Fruit fly (Drosophila melanogaster): ENCODE results near the gene mtTFB1.

mtTFB1 gene

dm6 chr3L:11696294-11697116, 12.3 kb upstream of the mtTFB1 start, which contains the start of gene Dph1:
TSS of gene Dph1 (minus strand) at chr3L:11696963.
- TF ChIP-seq Myc (optimal IDR thresholded peaks at IDR 0.05) (no peak), ttk (optimal IDR thresholded peaks at IDR 0.05) (no peak), Sin3A (optimal IDR thresholded peaks at IDR 0.05) (no peak), insv (optimal IDR thresholded peaks at IDR 0.05) (no peak), psq (optimal IDR thresholded peaks at IDR 0.05) (no peak), h (optimal IDR thresholded peaks at IDR 0.05) (no peak)

- TF ChIP-seq ttk (optimal IDR thresholded peaks at IDR 0.05) (no peak), h (optimal IDR thresholded peaks at IDR 0.05) (no peak), psq (optimal IDR thresholded peaks at IDR 0.05) (no peak), Sin3A (optimal IDR thresholded peaks at IDR 0.05) (no peak), insv (optimal IDR thresholded peaks at IDR 0.05) (no peak), Myc (optimal IDR thresholded peaks at IDR 0.05) (no peak)
Measured at dm6 chr3L:11699163-11699562, 9.6 kb upstream of the mtTFB1 start, which contains the start of gene Dnai2. TSS of gene Dnai2 (minus strand) at chr3L:11699263.

dm6 chr3L:11701649-11702048, 7.1 kb upstream of the mtTFB1 start:
- TF ChIP-seq ttk (optimal IDR thresholded peaks at IDR 0.05) (no peak), h (optimal IDR thresholded peaks at IDR 0.05) (no peak), Sin3A (optimal IDR thresholded peaks at IDR 0.05) (no peak), Myc (optimal IDR thresholded peaks at IDR 0.05) (no peak), insv (optimal IDR thresholded peaks at IDR 0.05) (no peak), psq (optimal IDR thresholded peaks at IDR 0.05) (no peak)

dm6 chr3L:11703579-11703978, 5.2 kb upstream of the mtTFB1 start:
- no peak for TF ChIP-seq h (optimal IDR thresholded peaks at IDR 0.05)
- no peak for TF ChIP-seq Myc (optimal IDR thresholded peaks at IDR 0.05)
- no peak for TF ChIP-seq insv (optimal IDR thresholded peaks at IDR 0.05)
- TF ChIP-seq Sin3A (optimal IDR thresholded peaks at IDR 0.05): no peak
- TF ChIP-seq ttk (optimal IDR thresholded peaks at IDR 0.05): no peak
- no peak for TF ChIP-seq psq (optimal IDR thresholded peaks at IDR 0.05)

- TF ChIP-seq ttk (optimal IDR thresholded peaks at IDR 0.05) (no peak), Myc (optimal IDR thresholded peaks at IDR 0.05) (no peak), Sin3A (optimal IDR thresholded peaks at IDR 0.05) (no peak), insv (optimal IDR thresholded peaks at IDR 0.05) (no peak), h (optimal IDR thresholded peaks at IDR 0.05) (no peak), psq (optimal IDR thresholded peaks at IDR 0.05) (no peak)
Measured at dm6 chr3L:11704902-11705546, 3.8 kb upstream of the mtTFB1 start.

dm6 chr3L:11707978-11708632, 674 bp upstream of the mtTFB1 start, which contains the start of gene CG11658:
TSS of gene CG11658 (minus strand) at chr3L:11708553.
- TF ChIP-seq psq (optimal IDR thresholded peaks at IDR 0.05): no peak
- no peak for TF ChIP-seq Myc (optimal IDR thresholded peaks at IDR 0.05)
- TF ChIP-seq h (optimal IDR thresholded peaks at IDR 0.05): no peak
- TF ChIP-seq ttk (optimal IDR thresholded peaks at IDR 0.05): no peak
- TF ChIP-seq Sin3A (optimal IDR thresholded peaks at IDR 0.05): no peak

- TF ChIP-seq ttk (optimal IDR thresholded peaks at IDR 0.05): no peak
Measured at dm6 chr3L:11711059-11711628, 2.4 kb downstream of the mtTFB1 start, which contains the start of gene crim. TSS of gene crim (minus strand) at chr3L:11711386.

dm6 chr3L:11711789-11712188, 3.0 kb downstream of the mtTFB1 start:
- TF ChIP-seq Sin3A (optimal IDR thresholded peaks at IDR 0.05) (no peak), psq (optimal IDR thresholded peaks at IDR 0.05) (no peak), h (optimal IDR thresholded peaks at IDR 0.05) (no peak), insv (optimal IDR thresholded peaks at IDR 0.05) (no peak), Myc (optimal IDR thresholded peaks at IDR 0.05) (no peak), ttk (optimal IDR thresholded peaks at IDR 0.05) (no peak)

dm6 chr3L:11712839-11713238, 4.1 kb downstream of the mtTFB1 start:
- TF ChIP-seq psq (optimal IDR thresholded peaks at IDR 0.05): no peak
- no peak for TF ChIP-seq h (optimal IDR thresholded peaks at IDR 0.05)
- TF ChIP-seq Myc (optimal IDR thresholded peaks at IDR 0.05): no peak

- no peak for TF ChIP-seq Sin3A (optimal IDR thresholded peaks at IDR 0.05)
- no peak for TF ChIP-seq ttk (optimal IDR thresholded peaks at IDR 0.05)
- no peak for TF ChIP-seq insv (optimal IDR thresholded peaks at IDR 0.05)
- no peak for TF ChIP-seq Myc (optimal IDR thresholded peaks at IDR 0.05)
- no peak for TF ChIP-seq psq (optimal IDR thresholded peaks at IDR 0.05)
- no peak for TF ChIP-seq h (optimal IDR thresholded peaks at IDR 0.05)
Measured at dm6 chr3L:11715187-11715586, 6.4 kb downstream of the mtTFB1 start, which contains the start of gene CG14132. TSS of gene CG14132 (minus strand) at chr3L:11715285.

- TF ChIP-seq insv (optimal IDR thresholded peaks at IDR 0.05) (no peak), Myc (optimal IDR thresholded peaks at IDR 0.05) (no peak), ttk (optimal IDR thresholded peaks at IDR 0.05) (no peak), Sin3A (optimal IDR thresholded peaks at IDR 0.05) (no peak), h (optimal IDR thresholded peaks at IDR 0.05) (no peak), psq (optimal IDR thresholded peaks at IDR 0.05) (no peak)
Measured at dm6 chr3L:11716347-11716746, 7.6 kb downstream of the mtTFB1 start.

- TF ChIP-seq Sin3A (optimal IDR thresholded peaks at IDR 0.05) (no peak), Myc (optimal IDR thresholded peaks at IDR 0.05) (no peak), insv (optimal IDR thresholded peaks at IDR 0.05) (no peak), psq (optimal IDR thresholded peaks at IDR 0.05) (no peak), h (optimal IDR thresholded peaks at IDR 0.05) (no peak), ttk (optimal IDR thresholded peaks at IDR 0.05) (no peak)
Measured at dm6 chr3L:11716899-11717298, 8.1 kb downstream of the mtTFB1 start.
